Worm (Caenorhabditis elegans): ENCODE results near the gene ZK1086.3.

- TF ChIP-seq ama-1 (optimal IDR thresholded peaks at IDR 0.05) (no peak), elt-2 (tag; optimal IDR thresholded peaks at IDR 0.05) (no peak), nhr-76 (tag; optimal IDR thresholded peaks at IDR 0.05) (no peak), unc-62 (GFP tag; optimal IDR thresholded peaks at IDR 0.05) (no peak), ceh-28 (tag; optimal IDR thresholded peaks at IDR 0.05) (no peak), elt-3 (tag; optimal IDR thresholded peaks at IDR 0.05) (no peak), nhr-11 (tag; optimal IDR thresholded peaks at IDR 0.05) (no peak)
Measured at ce11 chrX:13823482-13823881, 32.9 kb downstream of the ZK1086.3 start, which contains the start of gene twk-23.

All from whole organism, L3 larva.